Fruit fly (Drosophila melanogaster) whole organism, prepupa: Measurements from ENCODE around the gene dpr14.
A peak's percentile ranks its signal among the peaks of the same experiment; 100 is the strongest.

Experiments
- Blimp-1 ChIP-seq: fragments of 200-800 bp; sonication (Bioruptor generic); optimal IDR thresholded peaks from 3 replicates; lab custom pipeline; 2017; ENCODE audit warnings: missing biosample characterization, missing genetic modification characterization, mild to moderate bottlenecking, moderate library complexity, missing genetic modification reagents
- CG10631 ChIP-seq: fragments of 200-800 bp; sonication (Bioruptor generic); optimal IDR thresholded peaks from 2 replicates; lab custom pipeline; 2016; ENCODE audit warnings: missing biosample characterization, missing genetic modification characterization
- CG10669 ChIP-seq: fragments of 200-800 bp; sonication (Bioruptor generic); optimal IDR thresholded peaks from 3 replicates; lab custom pipeline; 2018; ENCODE audit warnings: missing biosample characterization, mild to moderate bottlenecking, missing genetic modification characterization, moderate library complexity
- CG11294 ChIP-seq: fragments of 200-800 bp; sonication (Bioruptor generic); IDR thresholded peaks from 2 replicates; pipeline ENCODE4 v1.3.6; 2022; ENCODE audit warnings: missing biosample characterization, missing genetic modification characterization
- CG15336 ChIP-seq: fragments of 200-800 bp; sonication (Bioruptor generic); IDR thresholded peaks from 2 replicates; pipeline ENCODE4 v1.3.6; 2022; ENCODE audit warnings: missing biosample characterization, missing genetic modification characterization
- CG3032 ChIP-seq: fragments of 200-800 bp; optimal IDR thresholded peaks from 2 replicates; lab custom pipeline; 2019; ENCODE audit warnings: missing biosample characterization, mild to moderate bottlenecking, missing genetic modification characterization, moderate library complexity
- CG31627 ChIP-seq: fragments of 200-800 bp; sonication (Bioruptor generic); optimal IDR thresholded peaks from 3 replicates; lab custom pipeline; 2016; ENCODE audit warnings: missing biosample characterization, missing genetic modification characterization
- CG32006 ChIP-seq: fragments of 200-800 bp; sonication (Bioruptor generic); optimal IDR thresholded peaks from 3 replicates; lab custom pipeline; 2017; ENCODE audit warnings: missing biosample characterization, mild to moderate bottlenecking, missing genetic modification characterization
- CG34406 ChIP-seq: fragments of 200-800 bp; sonication (Bioruptor generic); optimal IDR thresholded peaks from 3 replicates; lab custom pipeline; 2016; ENCODE audit warnings: missing biosample characterization, missing genetic modification characterization
- CG3919 ChIP-seq: fragments of 200-800 bp; sonication (Bioruptor generic); optimal IDR thresholded peaks from 3 replicates; lab custom pipeline; 2016; ENCODE audit warnings: missing biosample characterization, missing genetic modification characterization
- CG4318 ChIP-seq: fragments of 200-800 bp; sonication (Bioruptor generic); optimal IDR thresholded peaks from 3 replicates; lab custom pipeline; 2017; ENCODE audit warnings: missing biosample characterization, mild to moderate bottlenecking, missing genetic modification characterization
- CG6276 ChIP-seq: fragments of 200-800 bp; sonication (Bioruptor generic); optimal IDR thresholded peaks from 2 replicates; lab custom pipeline; 2017; ENCODE audit warnings: missing biosample characterization, mild to moderate bottlenecking, missing genetic modification characterization
- CG6792 ChIP-seq: fragments of 200-800 bp; sonication (Bioruptor generic); optimal IDR thresholded peaks from 3 replicates; lab custom pipeline; 2016; ENCODE audit warnings: missing biosample characterization, missing genetic modification characterization
- CG6854 ChIP-seq: fragments of 200-800 bp; sonication (Bioruptor generic); optimal IDR thresholded peaks from 2 replicates; lab custom pipeline; 2017; ENCODE audit warnings: missing biosample characterization, mild to moderate bottlenecking, missing genetic modification characterization
- CG8119 ChIP-seq: fragments of 200-800 bp; sonication (Bioruptor generic); IDR thresholded peaks from 3 replicates; pipeline ENCODE4 v1.3.6; 2022; ENCODE audit warnings: missing biosample characterization, missing genetic modification characterization
- CG8319 ChIP-seq: fragments of 200-800 bp; sonication (Bioruptor generic); optimal IDR thresholded peaks from 3 replicates; lab custom pipeline; 2016; ENCODE audit warnings: missing biosample characterization, missing genetic modification characterization
- CG8632 ChIP-seq: fragments of 200-800 bp; sonication (Bioruptor generic); optimal IDR thresholded peaks from 3 replicates; lab custom pipeline; 2016; ENCODE audit warnings: missing biosample characterization, missing genetic modification characterization
- CG9139 ChIP-seq: fragments of 200-800 bp; sonication (Bioruptor generic); optimal IDR thresholded peaks from 3 replicates; lab custom pipeline; 2017; ENCODE audit warnings: missing biosample characterization, mild to moderate bottlenecking, missing genetic modification characterization
- Eip75B ChIP-seq: fragments of 200-800 bp; sonication (Bioruptor generic); optimal IDR thresholded peaks from 3 replicates; lab custom pipeline; 2016; ENCODE audit warnings: missing biosample characterization, missing genetic modification characterization
- Eip93F ChIP-seq: fragments of 200-800 bp; sonication (Bioruptor generic); optimal IDR thresholded peaks from 2 replicates; lab custom pipeline; 2016; ENCODE audit warnings: missing biosample characterization, mild to moderate bottlenecking, missing genetic modification characterization
- Ets96B ChIP-seq: fragments of 200-800 bp; optimal IDR thresholded peaks from 2 replicates; lab custom pipeline; 2019; ENCODE audit warnings: missing biosample characterization, mild to moderate bottlenecking, missing genetic modification characterization, moderate library complexity
- Gug ChIP-seq: fragments of 200-800 bp; sonication (Bioruptor generic); IDR thresholded peaks from 2 replicates; pipeline ENCODE4 v1.3.6; 2022; ENCODE audit warnings: missing biosample characterization, missing genetic modification characterization
- Hr38 ChIP-seq: sonication (Bioruptor generic); optimal IDR thresholded peaks from 2 replicates; lab custom pipeline; 2016; ENCODE audit warnings: missing biosample characterization, missing genetic modification characterization
- Hr39 ChIP-seq: fragments of 200-800 bp; sonication (Bioruptor generic); optimal IDR thresholded peaks from 2 replicates; lab custom pipeline; 2016; ENCODE audit warnings: missing biosample characterization, missing genetic modification characterization
- Hr4 ChIP-seq: fragments of 200-800 bp; sonication (Bioruptor generic); optimal IDR thresholded peaks from 3 replicates; lab custom pipeline; 2016; ENCODE audit warnings: missing biosample characterization, missing genetic modification characterization
- Met ChIP-seq: fragments of 200-800 bp; sonication (Bioruptor generic); optimal IDR thresholded peaks from 3 replicates; lab custom pipeline; 2016; ENCODE audit warnings: missing biosample characterization, missing genetic modification characterization
- OdsH ChIP-seq: fragments of 200-800 bp; sonication (Bioruptor generic); optimal IDR thresholded peaks from 3 replicates; lab custom pipeline; 2016; ENCODE audit warnings: missing biosample characterization, missing genetic modification characterization
- Smox ChIP-seq: fragments of 200-800 bp; sonication (Bioruptor generic); optimal IDR thresholded peaks from 3 replicates; lab custom pipeline; 2016; ENCODE audit warnings: missing biosample characterization, missing genetic modification characterization
- Sox102F ChIP-seq: fragments of 200-800 bp; sonication (Bioruptor generic); optimal IDR thresholded peaks from 2 replicates; lab custom pipeline; 2016; ENCODE audit warnings: missing biosample characterization, mild to moderate bottlenecking, missing genetic modification characterization
- Sox14 ChIP-seq: fragments of 200-800 bp; sonication (Bioruptor generic); optimal IDR thresholded peaks from 3 replicates; lab custom pipeline; 2016; ENCODE audit warnings: missing biosample characterization, missing genetic modification characterization
- achi ChIP-seq: fragments of 200-800 bp; sonication (Bioruptor generic); optimal IDR thresholded peaks from 3 replicates; lab custom pipeline; 2016; ENCODE audit warnings: missing biosample characterization, missing genetic modification characterization
- acj6 ChIP-seq: fragments of 200-800 bp; sonication (Bioruptor generic); optimal IDR thresholded peaks from 3 replicates; lab custom pipeline; 2016; ENCODE audit warnings: missing biosample characterization, missing genetic modification characterization
- dac ChIP-seq: fragments of 200-800 bp; sonication (Bioruptor generic); optimal IDR thresholded peaks from 2 replicates; lab custom pipeline; 2017; ENCODE audit warnings: missing biosample characterization, mild to moderate bottlenecking, missing genetic modification characterization
- dsx ChIP-seq: fragments of 200-800 bp; optimal IDR thresholded peaks from 3 replicates; lab custom pipeline; 2019; ENCODE audit warnings: missing biosample characterization, mild to moderate bottlenecking, missing genetic modification characterization, moderate library complexity; ENCODE audit not compliant: poor library complexity, severe bottlenecking
- fd59A ChIP-seq: fragments of 200-800 bp; sonication (Bioruptor generic); optimal IDR thresholded peaks from 2 replicates; lab custom pipeline; 2017; ENCODE audit warnings: missing biosample characterization, mild to moderate bottlenecking, missing genetic modification characterization, missing genetic modification reagents
- fd85E ChIP-seq: fragments of 200-800 bp; sonication (Bioruptor generic); optimal IDR thresholded peaks from 3 replicates; lab custom pipeline; 2016; ENCODE audit warnings: missing biosample characterization, missing genetic modification characterization
- fkh ChIP-seq: fragments of 200-800 bp; sonication (Bioruptor generic); optimal IDR thresholded peaks from 3 replicates; lab custom pipeline; 2017; ENCODE audit warnings: missing biosample characterization, mild to moderate bottlenecking, missing genetic modification characterization, moderate library complexity
- lz ChIP-seq: fragments of 200-800 bp; sonication (Bioruptor generic); optimal IDR thresholded peaks from 3 replicates; lab custom pipeline; 2016; ENCODE audit warnings: missing biosample characterization, missing genetic modification characterization
- net ChIP-seq: fragments of 200-800 bp; sonication (Bioruptor generic); optimal IDR thresholded peaks from 3 replicates; lab custom pipeline; 2016; ENCODE audit warnings: missing biosample characterization, missing genetic modification characterization
- pdm3 ChIP-seq: fragments of 200-800 bp; sonication (Bioruptor generic); optimal IDR thresholded peaks from 3 replicates; lab custom pipeline; 2016; ENCODE audit warnings: missing biosample characterization, missing genetic modification characterization
- salr ChIP-seq, 2 experiments: fragments of 200-800 bp; sonication (Bioruptor generic); optimal IDR thresholded peaks; 3 replicates each; lab custom pipeline; 2016 to 2018; ENCODE audit warnings: missing biosample characterization in 2 of 2, missing genetic modification characterization in 2 of 2, mild to moderate bottlenecking in 1 of 2
- spab ChIP-seq: fragments of 200-800 bp; sonication (Bioruptor generic); optimal IDR thresholded peaks from 2 replicates; lab custom pipeline; 2017; ENCODE audit warnings: missing biosample characterization, mild to moderate bottlenecking, missing genetic modification characterization, missing genetic modification reagents
- ss ChIP-seq, 2 experiments: fragments of 200-800 bp; sonication (Bioruptor generic); optimal IDR thresholded peaks; 2 replicates in 1 of 2; 3 replicates in 1 of 2; lab custom pipeline; 2017 to 2018; ENCODE audit warnings: mild to moderate bottlenecking in 2 of 2, missing biosample characterization in 2 of 2, missing genetic modification characterization in 2 of 2, moderate library complexity in 1 of 2
- svp ChIP-seq: fragments of 200-800 bp; sonication (Bioruptor generic); peaks from one replicate; lab custom pipeline; 2016; ENCODE audit warnings: missing biosample characterization, missing genetic modification characterization
- topi ChIP-seq: fragments of 200-800 bp; sonication (Bioruptor generic); optimal IDR thresholded peaks from 3 replicates; lab custom pipeline; 2016; ENCODE audit warnings: missing biosample characterization, missing genetic modification characterization
- vri ChIP-seq: fragments of 200-800 bp; sonication (Bioruptor generic); optimal IDR thresholded peaks from 3 replicates; lab custom pipeline; 2016; ENCODE audit warnings: missing biosample characterization, mild to moderate bottlenecking, missing genetic modification characterization

dpr14 gene

dm6 chrX:7920081-7920688 is 12.1 kb upstream of the dpr14 start, which contains the start of the genes hdm and Ykt6 (continued):
- no peak for TF ChIP-seq ss (GFP tag; optimal IDR thresholded peaks at IDR 0.05; lab: Kevin White, UChicago)
- no peak for TF ChIP-seq Eip93F (GFP tag; lab: Kevin White, UChicago)
- TF ChIP-seq Smox: no peak
- peak; percentile 23 for TF ChIP-seq Hr38 (GFP tag; lab: Kevin White, UChicago)
- TF ChIP-seq CG34406 (GFP tag; lab: Kevin White, UChicago): no peak
- TF ChIP-seq CG10669 (GFP tag; lab: Kevin White, UChicago): no peak
- no peak for TF ChIP-seq Blimp-1 (GFP tag; lab: Kevin White, UChicago)
- peak; percentile 85 for TF ChIP-seq svp (GFP tag; lab: Kevin White, UChicago)
- TF ChIP-seq CG3032 (tag; lab: Kevin White, UChicago): peak; percentile 64
- TF ChIP-seq CG3919 (GFP tag; lab: Kevin White, UChicago): no peak
- TF ChIP-seq fkh (GFP tag; lab: Kevin White, UChicago): peak; percentile 77
- peak; percentile 25 for TF ChIP-seq dsx
- TF ChIP-seq fd59A: peak; percentile 28
- TF ChIP-seq fd85E (GFP tag; lab: Kevin White, UChicago): no peak
- peak; percentile 62 for TF ChIP-seq Ets96B

dm6 chrX:7911983-7912630 is 4.0 kb upstream of the dpr14 start, which contains the start of gene snz:
Gene snz (plus strand): TSS chrX:7912089.
- TF ChIP-seq Met (GFP tag; lab: Kevin White, UChicago) (no peak), Eip75B (GFP tag; lab: Kevin White, UChicago) (no peak), CG15336 (no peak), dac (GFP tag; lab: Kevin White, UChicago) (no peak), CG9139 (GFP tag; lab: Kevin White, UChicago) (peak; percentile 20), CG4318 (GFP tag; lab: Kevin White, UChicago) (no peak), CG10631 (GFP tag; lab: Kevin White, UChicago) (no peak), OdsH (GFP tag; lab: Kevin White, UChicago) (no peak), Gug (GFP tag; lab: Robert Waterston, UW) (no peak), CG6276 (GFP tag; lab: Kevin White, UChicago) (no peak), CG3919 (GFP tag; lab: Kevin White, UChicago) (no peak), CG34406 (GFP tag; lab: Kevin White, UChicago) (no peak), CG32006 (GFP tag; lab: Kevin White, UChicago) (no peak), pdm3 (no peak), ss (GFP tag; optimal IDR thresholded peaks at IDR 0.05; lab: Kevin White, UChicago) (peak in 1 of 2 experiments; percentile 17), svp (GFP tag; lab: Kevin White, UChicago) (peak; percentile 61), CG8319 (GFP tag; lab: Kevin White, UChicago) (no peak), Hr39 (no peak), achi (GFP tag; lab: Kevin White, UChicago) (peak; percentile 28), fkh (GFP tag; lab: Kevin White, UChicago) (no peak), vri (peak; percentile 0), CG3032 (tag; lab: Kevin White, UChicago) (no peak), lz (GFP tag; lab: Kevin White, UChicago) (no peak), CG8119 (GFP tag; lab: Robert Waterston, UW) (no peak), fd85E (GFP tag; lab: Kevin White, UChicago) (no peak), fd59A (no peak), Hr38 (GFP tag; lab: Kevin White, UChicago) (no peak), spab (no peak), Smox (no peak), Blimp-1 (GFP tag; lab: Kevin White, UChicago) (no peak), acj6 (GFP tag; lab: Kevin White, UChicago) (no peak), Sox102F (no peak), topi (no peak), CG8632 (GFP tag; lab: Kevin White, UChicago) (no peak), CG6854 (GFP tag; lab: Kevin White, UChicago) (no peak), CG6792 (GFP tag; lab: Kevin White, UChicago) (no peak), Ets96B (no peak), salr (GFP tag; optimal IDR thresholded peaks at IDR 0.05; lab: Kevin White, UChicago) (no peak), net (GFP tag; lab: Kevin White, UChicago) (no peak), CG11294 (GFP tag; lab: Robert Waterston, UW) (no peak), CG10669 (GFP tag; lab: Kevin White, UChicago) (no peak), Sox14 (GFP tag; lab: Kevin White, UChicago) (no peak), dsx (no peak), CG31627 (no peak), Hr4 (no peak)
